Worm (Caenorhabditis elegans) whole organism, early embryonic: ENCODE measurements around the gene nasp-2.

Experiments used
- B0310.2 ChIP-seq: sonication (generic microtip); optimal IDR thresholded peaks from 2 replicates; lab custom pipeline; 2016; ENCODE audit warnings: mild to moderate bottlenecking, missing genetic modification characterization, missing compliant biosample characterization
- F13C5.2 ChIP-seq: sonication (generic microtip); optimal IDR thresholded peaks from 2 replicates; lab custom pipeline; 2017; ENCODE audit warnings: mild to moderate bottlenecking, missing genetic modification characterization, inconsistent platforms, missing compliant biosample characterization
- aly-1 ChIP-seq: sonication (generic microtip); optimal IDR thresholded peaks from 2 replicates; lab custom pipeline; 2016; ENCODE audit warnings: missing genetic modification characterization, missing compliant biosample characterization
- ama-1 ChIP-seq: fragments of 150-350 bp; optimal IDR thresholded peaks from 2 replicates; lab custom pipeline; 2014
- ceh-13 ChIP-seq: fragments of 200-800 bp; sonication (Bioruptor generic); optimal IDR thresholded peaks from 2 replicates; lab custom pipeline; 2018; ENCODE audit warnings: mild to moderate bottlenecking, missing genetic modification characterization, missing compliant biosample characterization
- ceh-36 ChIP-seq: sonication (generic microtip); optimal IDR thresholded peaks from 2 replicates; lab custom pipeline; 2016; ENCODE audit warnings: missing genetic modification characterization, inconsistent platforms, missing compliant biosample characterization
- ets-7 ChIP-seq: sonication (generic microtip); optimal IDR thresholded peaks from 2 replicates; lab custom pipeline; 2016; ENCODE audit warnings: missing genotype, missing genetic modification characterization, missing compliant biosample characterization
- flt-1 ChIP-seq: fragments of 200-800 bp; sonication (Bioruptor generic); IDR thresholded peaks from 2 replicates; pipeline ENCODE4 v1.3.6; 2022; ENCODE audit warnings: missing genetic modification characterization, missing compliant biosample characterization
- hmbx-1 ChIP-seq: sonication (generic microtip); optimal IDR thresholded peaks from 2 replicates; lab custom pipeline; 2016; ENCODE audit warnings: mild to moderate bottlenecking, missing genetic modification characterization, missing compliant biosample characterization
- hmg-4 ChIP-seq: fragments of 200-800 bp; sonication (Bioruptor generic); optimal IDR thresholded peaks from 2 replicates; lab custom pipeline; 2018; ENCODE audit warnings: mild to moderate bottlenecking, missing genetic modification characterization, missing compliant biosample characterization
- hnd-1 ChIP-seq: sonication (generic microtip); optimal IDR thresholded peaks from 2 replicates; lab custom pipeline; 2016; ENCODE audit warnings: missing genetic modification characterization, missing compliant biosample characterization
- pes-1 ChIP-seq: fragments of 200-800 bp; sonication (Bioruptor generic); IDR thresholded peaks from 2 replicates; pipeline ENCODE4 v1.3.6; 2022; ENCODE audit warnings: missing genetic modification reagents, missing genetic modification characterization, missing compliant biosample characterization
- scrt-1 ChIP-seq: fragments of 200-800 bp; sonication (Bioruptor generic); IDR thresholded peaks from 2 replicates; pipeline ENCODE4 v1.3.6; 2022; ENCODE audit warnings: missing genetic modification characterization, missing compliant biosample characterization
- sea-1 ChIP-seq: fragments of 200-800 bp; sonication (Bioruptor generic); conservative IDR thresholded peaks from 2 replicates; pipeline ENCODE4 v1.3.6; 2022; ENCODE audit warnings: missing genetic modification characterization, missing compliant biosample characterization
- tbx-11 ChIP-seq: fragments of 200-800 bp; sonication (Bioruptor generic); IDR thresholded peaks from 2 replicates; pipeline ENCODE4 v1.3.6; 2022; ENCODE audit warnings: missing genetic modification characterization, missing compliant biosample characterization
- tbx-37 ChIP-seq: fragments of 200-800 bp; sonication (Bioruptor generic); conservative IDR thresholded peaks from 2 replicates; pipeline ENCODE4 v1.3.6; 2022; ENCODE audit warnings: missing genetic modification reagents, missing genetic modification characterization, missing compliant biosample characterization
- tra-4 ChIP-seq: sonication (generic microtip); optimal IDR thresholded peaks from 2 replicates; lab custom pipeline; 2017; ENCODE audit warnings: missing genetic modification characterization, missing compliant biosample characterization

The nasp-2 gene

ce11 chrV:13334447-13334846 lies 22.4 kb upstream of the nasp-2 start:
- TF ChIP-seq ceh-36 (tag; lab: Kevin White, UChicago) (no peak), sea-1 (no peak), hmg-4 (GFP tag; lab: Kevin White, UChicago) (no peak), tra-4 (tag; lab: Kevin White, UChicago) (no peak), flt-1 (GFP tag; lab: Robert Waterston, UW) (no peak), ets-7 (tag; lab: Kevin White, UChicago) (no peak), F13C5.2 (tag; lab: Kevin White, UChicago) (no peak), ama-1 (lab: Kevin White, UChicago) (no peak), hnd-1 (tag; lab: Kevin White, UChicago) (no peak), tbx-11 (GFP tag; lab: Robert Waterston, UW) (no peak), B0310.2 (tag; lab: Kevin White, UChicago) (no peak), pes-1 (GFP tag; lab: Robert Waterston, UW) (no peak), aly-1 (tag; lab: Kevin White, UChicago) (no peak), hmbx-1 (tag; lab: Kevin White, UChicago) (no peak), scrt-1 (GFP tag; lab: Robert Waterston, UW) (no peak), tbx-37 (no peak), ceh-13 (GFP tag; lab: Kevin White, UChicago) (no peak)

- TF ChIP-seq scrt-1 (GFP tag; lab: Robert Waterston, UW) (no peak), tra-4 (tag; lab: Kevin White, UChicago) (no peak), hnd-1 (tag; lab: Kevin White, UChicago) (no peak), F13C5.2 (tag; lab: Kevin White, UChicago) (no peak), pes-1 (GFP tag; lab: Robert Waterston, UW) (no peak), sea-1 (no peak), B0310.2 (tag; lab: Kevin White, UChicago) (no peak), ets-7 (tag; lab: Kevin White, UChicago) (no peak), tbx-11 (GFP tag; lab: Robert Waterston, UW) (no peak), aly-1 (tag; lab: Kevin White, UChicago) (no peak), ceh-36 (tag; lab: Kevin White, UChicago) (no peak), ceh-13 (GFP tag; lab: Kevin White, UChicago) (no peak), tbx-37 (no peak)
These were observed 21.5 kb upstream of the nasp-2 start, which contains the start of gene nhr-168 for ce11 chrV:13333386-13334180. nhr-168 (minus strand) TSS chrV:13333871.

- TF ChIP-seq ama-1 (lab: Kevin White, UChicago) (no peak), hmbx-1 (tag; lab: Kevin White, UChicago) (no peak), hnd-1 (tag; lab: Kevin White, UChicago) (no peak), pes-1 (GFP tag; lab: Robert Waterston, UW) (no peak), aly-1 (tag; lab: Kevin White, UChicago) (no peak), ets-7 (tag; lab: Kevin White, UChicago) (no peak), scrt-1 (GFP tag; lab: Robert Waterston, UW) (no peak), B0310.2 (tag; lab: Kevin White, UChicago) (no peak), ceh-36 (tag; lab: Kevin White, UChicago) (no peak), ceh-13 (GFP tag; lab: Kevin White, UChicago) (no peak), tbx-11 (GFP tag; lab: Robert Waterston, UW) (no peak)
These were observed 18.9 kb upstream of the nasp-2 start, which contains the start of gene nhr-129 for ce11 chrV:13330919-13331318. nhr-129 (minus strand) TSS chrV:13331019.

DNA sequence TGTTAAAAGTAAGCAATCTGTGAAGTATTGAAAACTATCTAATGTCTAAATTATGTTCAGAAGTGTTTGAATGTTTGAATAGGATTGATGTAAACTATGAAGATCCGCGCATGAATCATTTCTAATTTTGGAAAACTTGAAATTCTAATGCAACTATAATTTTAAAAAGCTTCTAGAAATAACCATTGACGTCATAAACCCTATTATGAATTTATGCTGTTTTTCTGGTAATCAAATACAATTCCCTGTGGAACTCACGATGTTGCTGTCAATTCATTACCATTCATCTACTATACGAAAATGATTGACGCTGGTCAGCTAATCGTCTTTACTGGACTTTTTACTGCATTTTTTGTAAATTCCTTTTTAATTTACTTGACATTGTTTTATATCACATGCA lies 15.4 kb upstream of the nasp-2 start, which contains the start of gene str-37:
Gene str-37 (plus strand): TSS at position 301 of the 400 bp plus-strand sequence.
- no peak for TF ChIP-seq hmbx-1 (tag; lab: Kevin White, UChicago)
- TF ChIP-seq ets-7 (tag; lab: Kevin White, UChicago): no peak
- no peak for TF ChIP-seq tbx-37
- no peak for TF ChIP-seq scrt-1 (GFP tag; lab: Robert Waterston, UW)
- TF ChIP-seq tra-4 (tag; lab: Kevin White, UChicago): no peak
- TF ChIP-seq flt-1 (GFP tag; lab: Robert Waterston, UW): no peak
- no peak for TF ChIP-seq B0310.2 (tag; lab: Kevin White, UChicago)
- no peak for TF ChIP-seq sea-1
- TF ChIP-seq F13C5.2 (tag; lab: Kevin White, UChicago): no peak
- no peak for TF ChIP-seq pes-1 (GFP tag; lab: Robert Waterston, UW)
- TF ChIP-seq hnd-1 (tag; lab: Kevin White, UChicago): no peak
- no peak for TF ChIP-seq aly-1 (tag; lab: Kevin White, UChicago)
- TF ChIP-seq ama-1 (lab: Kevin White, UChicago): no peak
- no peak for TF ChIP-seq ceh-36 (tag; lab: Kevin White, UChicago)
- no peak for TF ChIP-seq tbx-11 (GFP tag; lab: Robert Waterston, UW)
- TF ChIP-seq ceh-13 (GFP tag; lab: Kevin White, UChicago): no peak
- no peak for TF ChIP-seq hmg-4 (GFP tag; lab: Kevin White, UChicago)

DNA sequence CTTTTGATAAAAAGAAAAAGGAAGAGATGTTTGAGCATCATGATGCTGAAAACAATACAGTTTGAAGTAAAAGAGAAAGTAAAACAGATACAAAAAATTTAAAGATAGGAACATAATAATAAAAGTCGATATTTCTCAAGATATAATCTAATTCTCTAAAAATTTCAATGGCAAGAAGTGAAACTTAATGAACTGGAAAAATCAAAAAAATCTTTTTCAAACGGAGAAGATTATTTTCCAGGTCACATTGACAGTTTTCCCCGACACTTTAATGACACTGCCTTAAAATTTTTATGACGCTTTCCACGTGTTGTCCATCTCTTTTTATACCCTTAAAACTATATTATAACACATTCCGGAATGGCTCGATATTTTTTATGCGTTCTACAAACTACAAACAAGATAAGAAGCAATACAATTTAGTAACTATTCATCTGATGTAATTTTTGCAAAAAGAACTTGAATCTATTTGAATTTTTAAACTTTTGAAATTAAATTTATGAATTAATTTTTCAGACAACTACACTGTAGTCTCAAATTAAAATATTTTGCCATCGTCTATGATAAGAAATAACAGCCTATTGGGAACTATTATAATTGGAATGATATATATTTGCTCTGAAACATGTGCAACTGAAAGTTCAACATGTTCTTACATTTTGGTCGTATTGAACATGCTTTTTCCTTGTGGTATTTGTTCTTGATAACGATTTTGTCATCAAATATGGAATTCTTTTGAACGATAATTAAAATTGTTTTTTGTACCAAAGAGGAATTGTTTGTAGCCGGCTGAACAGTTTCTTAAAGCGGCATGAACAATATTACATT lies 13.1 kb upstream of the nasp-2 start, which contains the start of gene C50B6.7:
Gene C50B6.7 (minus strand): TSS at position 51 of the 828 bp plus-strand sequence.
- TF ChIP-seq ceh-36 (tag; lab: Kevin White, UChicago): no peak
- TF ChIP-seq pes-1 (GFP tag; lab: Robert Waterston, UW): no peak
- TF ChIP-seq hnd-1 (tag; lab: Kevin White, UChicago): no peak
- TF ChIP-seq F13C5.2 (tag; lab: Kevin White, UChicago): no peak
- no peak for TF ChIP-seq tbx-11 (GFP tag; lab: Robert Waterston, UW)
- TF ChIP-seq aly-1 (tag; lab: Kevin White, UChicago): no peak
- no peak for TF ChIP-seq tra-4 (tag; lab: Kevin White, UChicago)
- no peak for TF ChIP-seq ceh-13 (GFP tag; lab: Kevin White, UChicago)
- no peak for TF ChIP-seq ets-7 (tag; lab: Kevin White, UChicago)
- TF ChIP-seq sea-1: no peak
- TF ChIP-seq scrt-1 (GFP tag; lab: Robert Waterston, UW): no peak
- TF ChIP-seq flt-1 (GFP tag; lab: Robert Waterston, UW): no peak
- TF ChIP-seq tbx-37: no peak
- TF ChIP-seq hmbx-1 (tag; lab: Kevin White, UChicago): no peak
- TF ChIP-seq hmg-4 (GFP tag; lab: Kevin White, UChicago): no peak
- TF ChIP-seq B0310.2 (tag; lab: Kevin White, UChicago): no peak
- TF ChIP-seq ama-1 (lab: Kevin White, UChicago): no peak
